Worm (Caenorhabditis elegans): ENCODE results near the gene lips-12.

The lips-12 gene

ce11 chrII:1114133-1114532 lies at the start of gene lips-12:
TSS of gene lips-12 (minus strand) at chrII:1114233.
- TF ChIP-seq scrt-1 (GFP tag; IDR thresholded peaks at IDR 0.05) (no peak), tra-4 (tag; optimal IDR thresholded peaks at IDR 0.05) (no peak), aly-1 (tag; optimal IDR thresholded peaks at IDR 0.05) (no peak), tbx-11 (GFP tag; IDR thresholded peaks at IDR 0.05) (no peak), sea-1 (GFP tag; conservative IDR thresholded peaks at IDR 0.05) (no peak), pes-1 (GFP tag; IDR thresholded peaks at IDR 0.05) (no peak), hmbx-1 (tag; optimal IDR thresholded peaks at IDR 0.05) (no peak), tbx-37 (GFP tag; conservative IDR thresholded peaks at IDR 0.05) (no peak), F13C5.2 (tag; optimal IDR thresholded peaks at IDR 0.05) (no peak), ceh-13 (GFP tag; optimal IDR thresholded peaks at IDR 0.05) (no peak), B0310.2 (tag; optimal IDR thresholded peaks at IDR 0.05) (no peak)

- no peak for TF ChIP-seq ets-7 (tag; optimal IDR thresholded peaks at IDR 0.05)
These were observed 49.2 kb upstream of the lips-12 start, which contains the start of gene T23F4.2 for ce11 chrII:1163275-1163674. TSS of gene T23F4.2 (plus strand) at chrII:1163575.

ce11 chrII:1159718-1160117 lies 45.7 kb upstream of the lips-12 start:
- TF ChIP-seq ceh-36 (tag; optimal IDR thresholded peaks at IDR 0.05) (no peak), tra-4 (tag; optimal IDR thresholded peaks at IDR 0.05) (no peak), pes-1 (GFP tag; IDR thresholded peaks at IDR 0.05) (no peak), ama-1 (optimal IDR thresholded peaks at IDR 0.05) (no peak), sea-1 (GFP tag; conservative IDR thresholded peaks at IDR 0.05) (no peak), F13C5.2 (tag; optimal IDR thresholded peaks at IDR 0.05) (no peak), ceh-13 (GFP tag; optimal IDR thresholded peaks at IDR 0.05) (no peak), hmg-4 (GFP tag; optimal IDR thresholded peaks at IDR 0.05) (no peak), scrt-1 (GFP tag; IDR thresholded peaks at IDR 0.05) (no peak)

ce11 chrII:1157135-1157534 lies 43.1 kb upstream of the lips-12 start:
- TF ChIP-seq sea-1 (GFP tag; conservative IDR thresholded peaks at IDR 0.05) (no peak), flt-1 (GFP tag; IDR thresholded peaks at IDR 0.05) (no peak), ceh-36 (tag; optimal IDR thresholded peaks at IDR 0.05) (no peak), hmbx-1 (tag; optimal IDR thresholded peaks at IDR 0.05) (no peak), tbx-37 (GFP tag; conservative IDR thresholded peaks at IDR 0.05) (no peak), scrt-1 (GFP tag; IDR thresholded peaks at IDR 0.05) (no peak), pes-1 (GFP tag; IDR thresholded peaks at IDR 0.05) (no peak)

- TF ChIP-seq tra-4 (tag; optimal IDR thresholded peaks at IDR 0.05) (no peak), scrt-1 (GFP tag; IDR thresholded peaks at IDR 0.05) (0 out of 2 replicates have a peak, but pooled peaks have one; percentile 13), flt-1 (GFP tag; IDR thresholded peaks at IDR 0.05) (peak; percentile 34; the same call in 1 of the 2 replicates)
These were observed 39.3 kb upstream of the lips-12 start for ce11 chrII:1153299-1153698.

- TF ChIP-seq scrt-1 (GFP tag; IDR thresholded peaks at IDR 0.05), result no peak
- no peak for TF ChIP-seq aly-1 (tag; optimal IDR thresholded peaks at IDR 0.05)
- TF ChIP-seq sea-1 (GFP tag; conservative IDR thresholded peaks at IDR 0.05), result no peak
- TF ChIP-seq ceh-13 (GFP tag; optimal IDR thresholded peaks at IDR 0.05), result no peak
- TF ChIP-seq B0310.2 (tag; optimal IDR thresholded peaks at IDR 0.05), result no peak
- TF ChIP-seq hnd-1 (tag; optimal IDR thresholded peaks at IDR 0.05), result no peak
- no peak for TF ChIP-seq tbx-37 (GFP tag; conservative IDR thresholded peaks at IDR 0.05)
- no peak for TF ChIP-seq flt-1 (GFP tag; IDR thresholded peaks at IDR 0.05)
- TF ChIP-seq ets-7 (tag; optimal IDR thresholded peaks at IDR 0.05), result no peak
- TF ChIP-seq ceh-36 (tag; optimal IDR thresholded peaks at IDR 0.05), result no peak
- TF ChIP-seq tra-4 (tag; optimal IDR thresholded peaks at IDR 0.05), result no peak
- no peak for TF ChIP-seq pes-1 (GFP tag; IDR thresholded peaks at IDR 0.05)
- TF ChIP-seq hmbx-1 (tag; optimal IDR thresholded peaks at IDR 0.05), result no peak
- TF ChIP-seq tbx-11 (GFP tag; IDR thresholded peaks at IDR 0.05), result no peak
- TF ChIP-seq F13C5.2 (tag; optimal IDR thresholded peaks at IDR 0.05), result no peak
- no peak for TF ChIP-seq ama-1 (optimal IDR thresholded peaks at IDR 0.05)
- no peak for TF ChIP-seq hmg-4 (GFP tag; optimal IDR thresholded peaks at IDR 0.05)
These were observed 38.7 kb upstream of the lips-12 start for ce11 chrII:1152732-1153131.

- TF ChIP-seq B0310.2 (tag; optimal IDR thresholded peaks at IDR 0.05), result no peak
- no peak for TF ChIP-seq pes-1 (GFP tag; IDR thresholded peaks at IDR 0.05)
- TF ChIP-seq F13C5.2 (tag; optimal IDR thresholded peaks at IDR 0.05), result no peak
- TF ChIP-seq tbx-11 (GFP tag; IDR thresholded peaks at IDR 0.05), result no peak
- no peak for TF ChIP-seq ama-1 (optimal IDR thresholded peaks at IDR 0.05)
- no peak for TF ChIP-seq sea-1 (GFP tag; conservative IDR thresholded peaks at IDR 0.05)
- no peak for TF ChIP-seq hmbx-1 (tag; optimal IDR thresholded peaks at IDR 0.05)
- TF ChIP-seq ceh-13 (GFP tag; optimal IDR thresholded peaks at IDR 0.05), result no peak
- no peak for TF ChIP-seq aly-1 (tag; optimal IDR thresholded peaks at IDR 0.05)
- TF ChIP-seq hnd-1 (tag; optimal IDR thresholded peaks at IDR 0.05), result no peak
- no peak for TF ChIP-seq hmg-4 (GFP tag; optimal IDR thresholded peaks at IDR 0.05)
- TF ChIP-seq ceh-36 (tag; optimal IDR thresholded peaks at IDR 0.05), result no peak
- no peak for TF ChIP-seq ets-7 (tag; optimal IDR thresholded peaks at IDR 0.05)
- TF ChIP-seq scrt-1 (GFP tag; IDR thresholded peaks at IDR 0.05), result no peak
- no peak for TF ChIP-seq tra-4 (tag; optimal IDR thresholded peaks at IDR 0.05)
These were observed 37.8 kb upstream of the lips-12 start for ce11 chrII:1151810-1152209.

ce11 chrII:1149390-1149789 lies 35.4 kb upstream of the lips-12 start:
- no peak for TF ChIP-seq tbx-11 (GFP tag; IDR thresholded peaks at IDR 0.05)
- no peak for TF ChIP-seq F13C5.2 (tag; optimal IDR thresholded peaks at IDR 0.05)
- no peak for TF ChIP-seq hnd-1 (tag; optimal IDR thresholded peaks at IDR 0.05)

- TF ChIP-seq sea-1 (GFP tag; conservative IDR thresholded peaks at IDR 0.05), result no peak
- TF ChIP-seq ets-7 (tag; optimal IDR thresholded peaks at IDR 0.05), result no peak
- no peak for TF ChIP-seq ceh-13 (GFP tag; optimal IDR thresholded peaks at IDR 0.05)
- no peak for TF ChIP-seq scrt-1 (GFP tag; IDR thresholded peaks at IDR 0.05)
- TF ChIP-seq ama-1 (optimal IDR thresholded peaks at IDR 0.05), result no peak
- no peak for TF ChIP-seq ceh-36 (tag; optimal IDR thresholded peaks at IDR 0.05)
- TF ChIP-seq flt-1 (GFP tag; IDR thresholded peaks at IDR 0.05), result no peak
These were observed 29.2 kb upstream of the lips-12 start for ce11 chrII:1143173-1143738.

All from whole organism, early embryonic.